Worm (Caenorhabditis elegans): ENCODE data around the gene gyg-1.

- TF ChIP-seq ceh-14 (tag; optimal IDR thresholded peaks at IDR 0.05) (no peak), ceh-2 (tag; optimal IDR thresholded peaks at IDR 0.05) (no peak), dmd-4 (tag; optimal IDR thresholded peaks at IDR 0.05; ENCODE audit: borderline replicate concordance) (no peak), nfya-1 (tag; optimal IDR thresholded peaks at IDR 0.05) (no peak), sox-4 (tag; optimal IDR thresholded peaks at IDR 0.05) (no peak), ceh-9 (tag; optimal IDR thresholded peaks at IDR 0.05) (no peak), hlh-13 (GFP tag; optimal IDR thresholded peaks at IDR 0.05) (no peak)
Observed at ce11 chrX:3532919-3533318, 4.5 kb upstream of the gyg-1 start, which contains the start of gene F56B6.6.
